Worm (Caenorhabditis elegans) whole organism, L1 larva: Measurements from ENCODE around the gene B0416.11.

Experiments
- C34B4.2 ChIP-seq: sonication (generic microtip); optimal IDR thresholded peaks from 2 replicates; lab custom pipeline; 2017; ENCODE audit warnings: mild to moderate bottlenecking, missing genetic modification characterization, missing compliant biosample characterization
- ceh-88 ChIP-seq: fragments of 200-800 bp; sonication (Bioruptor generic); IDR thresholded peaks from 2 replicates; pipeline ENCODE4 v1.3.6; 2022; ENCODE audit warnings: missing genetic modification characterization, missing compliant biosample characterization
- ceh-90 ChIP-seq: sonication (generic microtip); optimal IDR thresholded peaks from 2 replicates; lab custom pipeline; 2016; ENCODE audit warnings: missing genetic modification characterization, missing compliant biosample characterization
- egl-27 ChIP-seq, 2 experiments: fragments of 150-350 bp in 1 of 2; sonication (generic microtip); optimal IDR thresholded peaks; 3 replicates each; lab custom pipeline; 2017 to 2018; ENCODE audit warnings: missing biosample characterization in 2 of 2, missing genetic modification characterization in 2 of 2, missing genetic modification reagents in 2 of 2
- elt-3 ChIP-seq, 6 experiments: fragments of 150-350 bp in 1 of 6; sonication (generic microtip); optimal IDR thresholded peaks; 2 replicates each; lab custom pipeline; 2017 to 2018; ENCODE audit warnings: missing biosample characterization in 6 of 6, missing genetic modification characterization in 6 of 6, inconsistent platforms in 1 of 6
- fkh-10 ChIP-seq: sonication (generic microtip); optimal IDR thresholded peaks from 2 replicates; lab custom pipeline; 2017; ENCODE audit warnings: missing biosample characterization, missing genetic modification reagents, missing genetic modification characterization
- lin-13 ChIP-seq: fragments of 150-350 bp; optimal IDR thresholded peaks from 2 replicates; lab custom pipeline; 2014; ENCODE audit warnings: missing biosample characterization, missing genetic modification reagents, missing genetic modification characterization
- nhr-12 ChIP-seq: sonication (generic microtip); optimal IDR thresholded peaks from 2 replicates; lab custom pipeline; 2017; ENCODE audit warnings: missing biosample characterization, missing genetic modification characterization
- nhr-237 ChIP-seq: fragments of 150-350 bp; optimal IDR thresholded peaks from 2 replicates; lab custom pipeline; 2014; ENCODE audit warnings: missing biosample characterization, missing genetic modification characterization
- pag-3 ChIP-seq: sonication (generic microtip); optimal IDR thresholded peaks from 2 replicates; lab custom pipeline; 2017; ENCODE audit warnings: missing genetic modification characterization, mild to moderate bottlenecking, missing compliant biosample characterization, antibody characterized with exemption, borderline replicate concordance; ENCODE audit not compliant: insufficient read depth
- rnt-1 ChIP-seq: sonication (generic microtip); optimal IDR thresholded peaks from 2 replicates; lab custom pipeline; 2016; ENCODE audit warnings: mild to moderate bottlenecking, missing genetic modification characterization, moderate library complexity, missing compliant biosample characterization
- sup-37 ChIP-seq: fragments of 200-800 bp; sonication (Bioruptor generic); optimal IDR thresholded peaks from 2 replicates; lab custom pipeline; 2018; ENCODE audit warnings: mild to moderate bottlenecking, missing genetic modification characterization, missing compliant biosample characterization
- unc-86 ChIP-seq: sonication (generic microtip); optimal IDR thresholded peaks from 2 replicates; lab custom pipeline; 2016; ENCODE audit warnings: missing genetic modification characterization, missing compliant biosample characterization
- unc-98 ChIP-seq: fragments of 200-800 bp; sonication (Bioruptor generic); IDR thresholded peaks from 2 replicates; pipeline ENCODE4 v1.3.6; 2022; ENCODE audit warnings: missing genetic modification characterization, missing compliant biosample characterization

ce11 chrX:9324962-9325361 is 42.0 kb upstream of the B0416.11 start:
- TF ChIP-seq C34B4.2 (tag; lab: Kevin White, UChicago) (no peak), egl-27 (tag; optimal IDR thresholded peaks at IDR 0.05; lab: Kevin White, UChicago) (no peak), elt-3 (tag; optimal IDR thresholded peaks at IDR 0.05; lab: Kevin White, UChicago) (no peak), rnt-1 (no peak), unc-86 (tag; lab: Kevin White, UChicago) (no peak), nhr-237 (tag; lab: Kevin White, UChicago) (no peak), lin-13 (no peak), nhr-12 (tag; lab: Kevin White, UChicago) (no peak), ceh-90 (tag; lab: Kevin White, UChicago) (no peak), pag-3 (tag; lab: Kevin White, UChicago) (no peak), ceh-88 (GFP tag; lab: Robert Waterston, UW) (no peak), fkh-10 (GFP tag; lab: Kevin White, UChicago) (no peak), sup-37 (GFP tag; lab: Kevin White, UChicago) (no peak), unc-98 (GFP tag; lab: Robert Waterston, UW) (no peak)
